Fruit fly (Drosophila melanogaster) whole organism, wandering third instar larva: ENCODE results near the gene msd5.

Source experiments
- Jra ChIP-seq: sonication (Bioruptor generic); optimal IDR thresholded peaks from 2 replicates; lab custom pipeline; 2016; ENCODE audit warnings: missing biosample characterization, missing genetic modification characterization
- OdsH ChIP-seq: fragments of 200-800 bp; sonication (Bioruptor generic); optimal IDR thresholded peaks from 2 replicates; lab custom pipeline; 2016; ENCODE audit warnings: missing biosample characterization, mild to moderate bottlenecking, missing genetic modification characterization
- Vsx2 ChIP-seq: fragments of 200-300, 225-300 bp; sonication (Bioruptor generic); optimal IDR thresholded peaks from 2 replicates; lab custom pipeline; 2018; ENCODE audit warnings: missing biosample characterization, missing genetic modification characterization; ENCODE audit not compliant: partially characterized antibody
- foxo ChIP-seq, 2 experiments: fragments of 200-800 bp; sonication (Bioruptor generic); optimal IDR thresholded peaks; 2 replicates in 1 of 2; 3 replicates in 1 of 2; lab custom pipeline; 2016 to 2017; ENCODE audit warnings: missing biosample characterization in 2 of 2, missing genetic modification characterization in 2 of 2
- h ChIP-seq: fragments of 200-800 bp; sonication (Bioruptor generic); optimal IDR thresholded peaks from 3 replicates; lab custom pipeline; 2016; ENCODE audit warnings: missing biosample characterization, mild to moderate bottlenecking, missing genetic modification characterization
- lola ChIP-seq: fragments of >200 bp; optimal IDR thresholded peaks from 2 replicates; lab custom pipeline; 2017; ENCODE audit warnings: missing biosample characterization, missing genetic modification characterization
- pan ChIP-seq: fragments of >200 bp; optimal IDR thresholded peaks from 2 replicates; lab custom pipeline; 2017
- sv ChIP-seq: fragments of 200-800 bp; sonication (Bioruptor generic); optimal IDR thresholded peaks from 3 replicates; lab custom pipeline; 2016; ENCODE audit warnings: missing biosample characterization, missing genetic modification characterization

dm6 chr3L:1298509-1298908 is 34.4 kb downstream of the msd5 start, which contains the start of gene scf:
- TF ChIP-seq pan (lab: Kevin White, UChicago), result no peak
- TF ChIP-seq sv (GFP tag; lab: Kevin White, UChicago), result no peak
- TF ChIP-seq Vsx2 (GFP tag; lab: Kevin White, UChicago), result no peak
- no peak for TF ChIP-seq lola
- no peak for TF ChIP-seq foxo (GFP tag; optimal IDR thresholded peaks at IDR 0.05; lab: Kevin White, UChicago)
- TF ChIP-seq OdsH (GFP tag; lab: Kevin White, UChicago), result no peak
- no peak for TF ChIP-seq h (GFP tag; lab: Kevin White, UChicago)
- no peak for TF ChIP-seq Jra (GFP tag; lab: Kevin White, UChicago)
